Fruit fly (Drosophila melanogaster): ENCODE measurements around the gene Qsox3.

- TF ChIP-seq Sin3A (optimal IDR thresholded peaks at IDR 0.05) (no peak), insv (optimal IDR thresholded peaks at IDR 0.05) (no peak), psq (optimal IDR thresholded peaks at IDR 0.05) (no peak)
Measured at dm6 chr3R:21878473-21878872, 33.1 kb upstream of the Qsox3 start, which contains the start of gene CG34148.
